Worm (Caenorhabditis elegans) whole organism, L1 larva: Measurements from ENCODE around the gene pdf-1.
A peak's percentile ranks its signal among the peaks of the same experiment; 100 is the strongest.

Experiments
- F16B12.6 ChIP-seq: fragments of 150-350 bp; optimal IDR thresholded peaks from 2 replicates; lab custom pipeline; 2014; ENCODE audit warnings: missing biosample characterization, missing genetic modification characterization
- Y116A8C.19 ChIP-seq: sonication (generic microtip); optimal IDR thresholded peaks from 2 replicates; lab custom pipeline; 2016; ENCODE audit warnings: missing compliant biosample characterization, missing genetic modification characterization, borderline replicate concordance
- aha-1 ChIP-seq: fragments of 150-350 bp; optimal IDR thresholded peaks from 2 replicates; lab custom pipeline; 2014; ENCODE audit warnings: missing biosample characterization, missing genetic modification characterization
- alr-1 ChIP-seq: fragments of 200-800 bp; sonication (Bioruptor generic); optimal IDR thresholded peaks from 2 replicates; lab custom pipeline; 2018; ENCODE audit warnings: borderline replicate concordance, mild to moderate bottlenecking, missing genetic modification characterization, missing compliant biosample characterization
- aly-2 ChIP-seq: fragments of 150-350 bp; optimal IDR thresholded peaks from 2 replicates; lab custom pipeline; 2014; ENCODE audit warnings: missing biosample characterization, missing genetic modification characterization
- blmp-1 ChIP-seq: fragments of 150-350 bp; optimal IDR thresholded peaks from 2 replicates; lab custom pipeline; 2014; ENCODE audit warnings: missing biosample characterization, missing genetic modification characterization
- ceh-63 ChIP-seq: fragments of 200-800 bp; sonication (Bioruptor generic); optimal IDR thresholded peaks from 2 replicates; lab custom pipeline; 2018; ENCODE audit warnings: mild to moderate bottlenecking, missing genetic modification characterization, missing compliant biosample characterization
- ceh-8 ChIP-seq: fragments of 200-800 bp; sonication (Bioruptor generic); optimal IDR thresholded peaks from 2 replicates; lab custom pipeline; 2018; ENCODE audit warnings: mild to moderate bottlenecking, missing genetic modification characterization, moderate library complexity, missing compliant biosample characterization
- ceh-82 ChIP-seq, 3 experiments: fragments of 150-350 bp in 1 of 3; sonication (generic microtip) in 2 of 3; optimal IDR thresholded peaks; 2 replicates each; lab custom pipeline; 2014 to 2017; ENCODE audit warnings: missing biosample characterization in 3 of 3, missing genetic modification characterization in 3 of 3
- ceh-90 ChIP-seq: sonication (generic microtip); optimal IDR thresholded peaks from 2 replicates; lab custom pipeline; 2016; ENCODE audit warnings: missing genetic modification characterization, missing compliant biosample characterization
- dsc-1 ChIP-seq: sonication (generic microtip); optimal IDR thresholded peaks from 2 replicates; lab custom pipeline; 2016; ENCODE audit warnings: mild to moderate bottlenecking, missing genetic modification characterization, missing compliant biosample characterization
- efl-1 ChIP-seq, 4 experiments: fragments of 150-350 bp; optimal IDR thresholded peaks in 3 of 4; peaks in 1 of 4; 1 replicate in 1 of 4; 2 replicates in 3 of 4; lab custom pipeline; 2014; ENCODE audit warnings: missing biosample characterization in 2 of 4, missing genetic modification characterization in 2 of 4, missing genetic modification reagents in 2 of 4
- efl-3 ChIP-seq: fragments of 200-800 bp; sonication (Bioruptor generic); optimal IDR thresholded peaks from 2 replicates; lab custom pipeline; 2018; ENCODE audit warnings: mild to moderate bottlenecking, missing genetic modification characterization, missing compliant biosample characterization
- ets-5 ChIP-seq: fragments of 200-800 bp; sonication (Bioruptor generic); IDR thresholded peaks from 2 replicates; pipeline ENCODE4 v1.3.6; 2022; ENCODE audit warnings: missing genetic modification characterization, missing compliant biosample characterization
- fkh-4 ChIP-seq: sonication (generic microtip); optimal IDR thresholded peaks from 2 replicates; lab custom pipeline; 2016; ENCODE audit warnings: missing compliant biosample characterization, missing genetic modification characterization, borderline replicate concordance
- lin-13 ChIP-seq: fragments of 150-350 bp; optimal IDR thresholded peaks from 2 replicates; lab custom pipeline; 2014; ENCODE audit warnings: missing biosample characterization, missing genetic modification reagents, missing genetic modification characterization
- lin-35 ChIP-seq, 2 experiments: fragments of 150-350 bp; optimal IDR thresholded peaks; 2 replicates each; lab custom pipeline; 2014; ENCODE audit warnings: missing biosample characterization in 2 of 2, missing genetic modification characterization in 2 of 2, missing genetic modification reagents in 2 of 2
- lin-39 ChIP-seq: fragments of 150-350 bp; optimal IDR thresholded peaks from 2 replicates; lab custom pipeline; 2014; ENCODE audit warnings: missing biosample characterization, missing genetic modification reagents, missing genetic modification characterization
- lir-3 ChIP-seq: sonication (generic microtip); optimal IDR thresholded peaks from 2 replicates; lab custom pipeline; 2016; ENCODE audit warnings: mild to moderate bottlenecking, missing genetic modification characterization, moderate library complexity, missing compliant biosample characterization; ENCODE audit not compliant: poor library complexity
- mab-9 ChIP-seq: fragments of 200-800 bp; sonication (Bioruptor generic); IDR thresholded peaks from 2 replicates; pipeline ENCODE4 v1.3.6; 2022; ENCODE audit warnings: missing genetic modification reagents, missing genetic modification characterization, missing compliant biosample characterization
- mdl-1 ChIP-seq, 2 experiments: fragments of 150-350 bp; optimal IDR thresholded peaks; 2 replicates each; lab custom pipeline; 2014 to 2017; ENCODE audit warnings: missing biosample characterization in 2 of 2, missing genetic modification characterization in 2 of 2, inconsistent platforms in 1 of 2
- nhr-19 ChIP-seq: fragments of 200-800 bp; sonication (Bioruptor generic); conservative IDR thresholded peaks from 2 replicates; pipeline ENCODE4 v1.3.6; 2022; ENCODE audit warnings: missing genetic modification characterization, missing compliant biosample characterization
- nhr-237 ChIP-seq: fragments of 150-350 bp; optimal IDR thresholded peaks from 2 replicates; lab custom pipeline; 2014; ENCODE audit warnings: missing biosample characterization, missing genetic modification characterization
- nhr-77 ChIP-seq: fragments of 150-350 bp; optimal IDR thresholded peaks from 2 replicates; lab custom pipeline; 2014; ENCODE audit warnings: missing biosample characterization, missing genetic modification characterization
- nhr-85 ChIP-seq: sonication (generic microtip); peaks from one replicate; lab custom pipeline; 2016; ENCODE audit warnings: missing genetic modification characterization, inconsistent platforms, missing compliant biosample characterization
- nhr-90 ChIP-seq: sonication (generic microtip); optimal IDR thresholded peaks from 2 replicates; lab custom pipeline; 2016; ENCODE audit warnings: mild to moderate bottlenecking, missing genetic modification characterization, missing compliant biosample characterization; ENCODE audit not compliant: poor library complexity
- pax-3 ChIP-seq: fragments of 200-800 bp; sonication (Bioruptor generic); optimal IDR thresholded peaks from 2 replicates; lab custom pipeline; 2018; ENCODE audit warnings: mild to moderate bottlenecking, missing genetic modification characterization, moderate library complexity, missing compliant biosample characterization
- snu-23 ChIP-seq: sonication (generic microtip); optimal IDR thresholded peaks from 2 replicates; lab custom pipeline; 2016; ENCODE audit warnings: missing genetic modification characterization, missing compliant biosample characterization
- sox-4 ChIP-seq: sonication (generic microtip); optimal IDR thresholded peaks from 2 replicates; lab custom pipeline; 2016; ENCODE audit warnings: missing genetic modification characterization, missing compliant biosample characterization
- sup-37 ChIP-seq: fragments of 200-800 bp; sonication (Bioruptor generic); optimal IDR thresholded peaks from 2 replicates; lab custom pipeline; 2018; ENCODE audit warnings: mild to moderate bottlenecking, missing genetic modification characterization, missing compliant biosample characterization
- tlp-1 ChIP-seq: fragments of 150-350 bp; optimal IDR thresholded peaks from 2 replicates; lab custom pipeline; 2014; ENCODE audit warnings: missing biosample characterization, missing genetic modification characterization
- unc-130 ChIP-seq: fragments of 150-350 bp; optimal IDR thresholded peaks from 2 replicates; lab custom pipeline; 2017; ENCODE audit warnings: missing biosample characterization, missing genetic modification characterization, inconsistent platforms
- unc-62 ChIP-seq: fragments of 150-350 bp; optimal IDR thresholded peaks from 2 replicates; lab custom pipeline; 2014; ENCODE audit warnings: missing biosample characterization, missing genetic modification reagents, missing genetic modification characterization
- unc-86 ChIP-seq: sonication (generic microtip); optimal IDR thresholded peaks from 2 replicates; lab custom pipeline; 2016; ENCODE audit warnings: missing genetic modification characterization, missing compliant biosample characterization
- vab-15 ChIP-seq: sonication (generic microtip); optimal IDR thresholded peaks from 2 replicates; lab custom pipeline; 2017; ENCODE audit warnings: missing genotype, mild to moderate bottlenecking, missing genetic modification characterization, missing compliant biosample characterization
- xbp-1 ChIP-seq: sonication (generic microtip); optimal IDR thresholded peaks from 2 replicates; lab custom pipeline; 2016; ENCODE audit warnings: missing genetic modification characterization, missing compliant biosample characterization
- zag-1 ChIP-seq: fragments of 150-350 bp; optimal IDR thresholded peaks from 2 replicates; lab custom pipeline; 2014; ENCODE audit warnings: missing biosample characterization, missing genetic modification characterization
- zip-4 ChIP-seq: fragments of 200-800 bp; sonication (Bioruptor generic); optimal IDR thresholded peaks from 2 replicates; lab custom pipeline; 2018; ENCODE audit warnings: mild to moderate bottlenecking, missing genetic modification characterization, moderate library complexity, missing compliant biosample characterization
- ztf-4 ChIP-seq: fragments of 150-350 bp; optimal IDR thresholded peaks from 2 replicates; lab custom pipeline; 2014; ENCODE audit warnings: missing biosample characterization, missing genetic modification characterization

Gene pdf-1

ce11 chrIII:6961167-6961566 lies 48.9 kb upstream of the pdf-1 start (continued):
- TF ChIP-seq lin-35 (GFP tag; optimal IDR thresholded peaks at IDR 0.05; lab: Kevin White, UChicago) (peak; percentile 67 to 80), lin-39 (tag; lab: Kevin White, UChicago) (no peak), lin-13 (GFP tag; lab: Kevin White, UChicago) (no peak), ceh-90 (tag; lab: Kevin White, UChicago) (no peak), vab-15 (tag; lab: Kevin White, UChicago) (no peak), snu-23 (GFP tag; lab: Kevin White, UChicago) (peak; percentile 49), Y116A8C.19 (tag; lab: Kevin White, UChicago) (no peak), nhr-19 (no peak), mab-9 (GFP tag; lab: Robert Waterston, UW) (no peak), efl-1 (optimal IDR thresholded peaks at IDR 0.05; lab: Kevin White, UChicago) (peak; percentile 68 to 70), efl-1 (GFP tag; optimal IDR thresholded peaks at IDR 0.05 in 1 of 2; lab: Kevin White, UChicago) (peak; percentile 71 to 95), nhr-90 (no peak), sox-4 (no peak), alr-1 (tag; lab: Kevin White, UChicago) (no peak), mdl-1 (tag; optimal IDR thresholded peaks at IDR 0.05; lab: Kevin White, UChicago) (peak in 1 of 2 experiments; percentile 31), tlp-1 (tag; lab: Kevin White, UChicago) (no peak), xbp-1 (tag; lab: Kevin White, UChicago) (peak; percentile 7), ztf-4 (no peak), aha-1 (no peak), unc-130 (tag; lab: Kevin White, UChicago) (no peak), efl-3 (GFP tag; lab: Kevin White, UChicago) (no peak), aly-2 (peak; percentile 31), sup-37 (GFP tag; lab: Kevin White, UChicago) (no peak), nhr-237 (tag; lab: Kevin White, UChicago) (no peak), dsc-1 (tag; lab: Kevin White, UChicago) (no peak), ceh-82 (tag; optimal IDR thresholded peaks at IDR 0.05; lab: Kevin White, UChicago) (peak in 1 of 3 experiments; percentile 36), unc-62 (GFP tag; lab: Kevin White, UChicago) (no peak), blmp-1 (tag; lab: Kevin White, UChicago) (peak; percentile 57), zip-4 (no peak), unc-86 (no peak), ceh-8 (GFP tag; lab: Kevin White, UChicago) (no peak), zag-1 (tag; lab: Kevin White, UChicago) (no peak), ceh-63 (GFP tag; lab: Kevin White, UChicago) (no peak), ets-5 (no peak)

- no peak for TF ChIP-seq nhr-77 (tag; lab: Kevin White, UChicago)
- no peak for TF ChIP-seq F16B12.6 (tag; lab: Kevin White, UChicago)
- no peak for TF ChIP-seq nhr-85 (tag; lab: Kevin White, UChicago)
- TF ChIP-seq lir-3 (tag; lab: Kevin White, UChicago): no peak
- TF ChIP-seq aly-2: peak; percentile 51
- TF ChIP-seq blmp-1 (tag; lab: Kevin White, UChicago): no peak
These were observed 46.5 kb upstream of the pdf-1 start for ce11 chrIII:6958674-6959241.

- no peak for TF ChIP-seq efl-1 (optimal IDR thresholded peaks at IDR 0.05; lab: Kevin White, UChicago)
- TF ChIP-seq efl-1 (GFP tag; optimal IDR thresholded peaks at IDR 0.05 in 1 of 2; lab: Kevin White, UChicago): peak in 1 of 2 experiments; percentile 41
- no peak for TF ChIP-seq fkh-4 (tag; lab: Kevin White, UChicago)
- no peak for TF ChIP-seq unc-86
- no peak for TF ChIP-seq pax-3 (tag; lab: Kevin White, UChicago)
- TF ChIP-seq ceh-8 (GFP tag; lab: Kevin White, UChicago): no peak
These were observed 43.5 kb upstream of the pdf-1 start for ce11 chrIII:6955766-6956165.
